Worm (Caenorhabditis elegans) whole organism, L3 larva: ENCODE measurements around the gene Y51B9A.6.

Experiments used
- ZK546.5 ChIP-seq: sonication (generic microtip); optimal IDR thresholded peaks from 2 replicates; lab custom pipeline; 2017; ENCODE audit warnings: missing biosample characterization, missing genetic modification characterization
- aly-2 ChIP-seq: fragments of 150-350 bp; optimal IDR thresholded peaks from 2 replicates; lab custom pipeline; 2014; ENCODE audit warnings: missing biosample characterization, missing genetic modification characterization
- ama-1 ChIP-seq: fragments of 150-350 bp; optimal IDR thresholded peaks from 2 replicates; lab custom pipeline; 2018
- ceh-28 ChIP-seq: fragments of 150-350 bp; optimal IDR thresholded peaks from 2 replicates; lab custom pipeline; 2014; ENCODE audit warnings: missing biosample characterization, missing genetic modification reagents, missing genetic modification characterization
- ceh-82 ChIP-seq: fragments of 150-350 bp; optimal IDR thresholded peaks from 2 replicates; lab custom pipeline; 2014; ENCODE audit warnings: missing biosample characterization, missing genetic modification characterization
- ceh-9 ChIP-seq: sonication (generic microtip); optimal IDR thresholded peaks from 2 replicates; lab custom pipeline; 2018; ENCODE audit warnings: missing biosample characterization, missing genetic modification characterization
- egl-27 ChIP-seq: sonication (generic microtip); optimal IDR thresholded peaks from 4 replicates; lab custom pipeline; 2017; ENCODE audit warnings: missing biosample characterization, missing genetic modification reagents, missing genetic modification characterization
- egl-5 ChIP-seq: fragments of 150-350 bp; optimal IDR thresholded peaks from 2 replicates; lab custom pipeline; 2017; ENCODE audit warnings: missing biosample characterization, missing genetic modification reagents, missing genetic modification characterization, inconsistent platforms
- elt-1 ChIP-seq: fragments of 150-350 bp; optimal IDR thresholded peaks from 2 replicates; lab custom pipeline; 2014; ENCODE audit warnings: missing biosample characterization, missing genetic modification characterization
- elt-2 ChIP-seq: sonication (generic microtip); optimal IDR thresholded peaks from 2 replicates; lab custom pipeline; 2016; ENCODE audit warnings: missing genetic modification reagents, mild to moderate bottlenecking, missing genetic modification characterization, missing compliant biosample characterization
- elt-3 ChIP-seq, 3 experiments: fragments of 150-350 bp in 1 of 3; sonication (generic microtip) in 2 of 3; optimal IDR thresholded peaks; 2 replicates in 2 of 3; 4 replicates in 1 of 3; lab custom pipeline; 2014 to 2017; ENCODE audit warnings: missing biosample characterization in 3 of 3, missing genetic modification characterization in 3 of 3
- fkh-10 ChIP-seq: sonication (generic microtip); optimal IDR thresholded peaks from 2 replicates; lab custom pipeline; 2017; ENCODE audit warnings: missing biosample characterization, missing genetic modification reagents, missing genetic modification characterization
- fkh-2 ChIP-seq: fragments of 150-350 bp; optimal IDR thresholded peaks from 2 replicates; lab custom pipeline; 2014; ENCODE audit warnings: missing biosample characterization, missing genetic modification reagents, missing genetic modification characterization
- fos-1 ChIP-seq: fragments of 150-350 bp; optimal IDR thresholded peaks from 2 replicates; lab custom pipeline; 2014; ENCODE audit warnings: missing biosample characterization, missing genetic modification characterization
- hmg-11 ChIP-seq: sonication (generic microtip); optimal IDR thresholded peaks from 2 replicates; lab custom pipeline; 2016; ENCODE audit warnings: missing genetic modification characterization, missing compliant biosample characterization
- lin-15B ChIP-seq: fragments of 150-350 bp; optimal IDR thresholded peaks from 2 replicates; lab custom pipeline; 2014; ENCODE audit warnings: missing biosample characterization, missing genetic modification characterization
- lin-39 ChIP-seq: fragments of 150-350 bp; optimal IDR thresholded peaks from 2 replicates; lab custom pipeline; 2018; ENCODE audit warnings: missing biosample characterization, missing genetic modification reagents, missing genetic modification characterization
- lsy-12 ChIP-seq: sonication (generic microtip); optimal IDR thresholded peaks from 2 replicates; lab custom pipeline; 2016; ENCODE audit warnings: mild to moderate bottlenecking, missing genetic modification characterization, missing compliant biosample characterization
- mdl-1 ChIP-seq: fragments of 150-350 bp; optimal IDR thresholded peaks from 2 replicates; lab custom pipeline; 2014; ENCODE audit warnings: missing biosample characterization, missing genetic modification characterization
- nfya-1 ChIP-seq: sonication (generic microtip); optimal IDR thresholded peaks from 2 replicates; lab custom pipeline; 2017; ENCODE audit warnings: missing genetic modification characterization, mild to moderate bottlenecking, missing compliant biosample characterization, antibody characterized with exemption, moderate library complexity; ENCODE audit not compliant: insufficient read depth
- nhr-11 ChIP-seq: fragments of 150-350 bp; optimal IDR thresholded peaks from 2 replicates; lab custom pipeline; 2014; ENCODE audit warnings: missing biosample characterization, missing genetic modification characterization
- nhr-23 ChIP-seq: fragments of 150-350 bp; optimal IDR thresholded peaks from 2 replicates; lab custom pipeline; 2014; ENCODE audit warnings: missing biosample characterization, missing genetic modification reagents, missing genetic modification characterization
- nhr-237 ChIP-seq: fragments of 150-350 bp; optimal IDR thresholded peaks from 2 replicates; lab custom pipeline; 2014; ENCODE audit warnings: missing biosample characterization, missing genetic modification characterization
- nhr-25 ChIP-seq: sonication (generic microtip); optimal IDR thresholded peaks from 2 replicates; lab custom pipeline; 2017; ENCODE audit warnings: missing biosample characterization, missing genetic modification characterization
- nhr-28 ChIP-seq: fragments of 150-350 bp; optimal IDR thresholded peaks from 2 replicates; lab custom pipeline; 2014; ENCODE audit warnings: missing biosample characterization, missing genetic modification characterization
- nhr-43 ChIP-seq: sonication (generic microtip); optimal IDR thresholded peaks from 2 replicates; lab custom pipeline; 2016; ENCODE audit warnings: mild to moderate bottlenecking, missing genetic modification characterization, missing compliant biosample characterization; ENCODE audit not compliant: poor library complexity, severe bottlenecking
- nhr-67 ChIP-seq: fragments of 150-350 bp; optimal IDR thresholded peaks from 2 replicates; lab custom pipeline; 2014; ENCODE audit warnings: missing biosample characterization, missing genetic modification characterization
- nhr-76 ChIP-seq: fragments of 150-350 bp; sonication (generic microtip); optimal IDR thresholded peaks from 5 replicates; lab custom pipeline; 2014; ENCODE audit warnings: missing biosample characterization, missing genetic modification characterization
- nhr-77 ChIP-seq: fragments of 150-350 bp; optimal IDR thresholded peaks from 2 replicates; lab custom pipeline; 2014; ENCODE audit warnings: missing biosample characterization, missing genetic modification characterization
- pha-4 ChIP-seq: fragments of 150-350 bp; optimal IDR thresholded peaks from 2 replicates; lab custom pipeline; 2014; ENCODE audit warnings: missing biosample characterization, missing genetic modification reagents, missing genetic modification characterization
- pqm-1 ChIP-seq: fragments of 150-350 bp; optimal IDR thresholded peaks from 2 replicates; lab custom pipeline; 2017; ENCODE audit warnings: missing biosample characterization, missing genetic modification characterization, inconsistent platforms
- sea-2 ChIP-seq: fragments of 150-350 bp; sonication (generic microtip); optimal IDR thresholded peaks from 4 replicates; lab custom pipeline; 2014; ENCODE audit warnings: missing biosample characterization, missing genetic modification reagents, missing genetic modification characterization
- skn-1 ChIP-seq: fragments of 150-350 bp; optimal IDR thresholded peaks from 2 replicates; lab custom pipeline; 2014; ENCODE audit warnings: missing biosample characterization, missing genetic modification characterization
- tbx-2 ChIP-seq: sonication (generic microtip); optimal IDR thresholded peaks from 2 replicates; lab custom pipeline; 2016; ENCODE audit warnings: mild to moderate bottlenecking, missing genetic modification characterization, missing compliant biosample characterization
- unc-39 ChIP-seq: sonication (generic microtip); optimal IDR thresholded peaks from 4 replicates; lab custom pipeline; 2017; ENCODE audit warnings: missing biosample characterization, missing genetic modification characterization
- unc-62 ChIP-seq: fragments of 150-350 bp; sonication (generic microtip); optimal IDR thresholded peaks from 4 replicates; lab custom pipeline; 2014; ENCODE audit warnings: missing biosample characterization, missing genetic modification reagents, missing genetic modification characterization
- zag-1 ChIP-seq: fragments of 150-350 bp; optimal IDR thresholded peaks from 2 replicates; lab custom pipeline; 2014; ENCODE audit warnings: missing biosample characterization, missing genetic modification characterization

The Y51B9A.6 gene

ce11 chrII:9407020-9407419 is 4.0 kb upstream of the Y51B9A.6 start, which contains the start of gene mpz-6:
mpz-6 (minus strand) TSS chrII:9407120.
- TF ChIP-seq nhr-11 (tag; lab: Kevin White, UChicago) (no peak), elt-3 (tag; optimal IDR thresholded peaks at IDR 0.05; lab: Kevin White, UChicago) (no peak), ama-1 (lab: Kevin White, UChicago) (no peak), pha-4 (tag; lab: Kevin White, UChicago) (no peak), ceh-82 (tag; lab: Kevin White, UChicago) (no peak)

- TF ChIP-seq nhr-77 (no peak), unc-62 (GFP tag; lab: Kevin White, UChicago) (no peak), nhr-76 (tag; lab: Kevin White, UChicago) (no peak), egl-5 (tag; lab: Kevin White, UChicago) (no peak), pqm-1 (tag; lab: Kevin White, UChicago) (no peak), skn-1 (tag; lab: Kevin White, UChicago) (no peak), sea-2 (GFP tag; lab: Kevin White, UChicago) (no peak), fkh-2 (no peak), ceh-82 (tag; lab: Kevin White, UChicago) (no peak), lsy-12 (tag; lab: Kevin White, UChicago) (no peak), hmg-11 (tag; lab: Kevin White, UChicago) (no peak), lin-15B (tag; lab: Kevin White, UChicago) (no peak), nhr-237 (tag; lab: Kevin White, UChicago) (no peak), lin-39 (tag; lab: Kevin White, UChicago) (no peak), ceh-9 (tag; lab: Kevin White, UChicago) (no peak)
These were observed 859 bp upstream of the Y51B9A.6 start, which contains the start of gene Y51B9A.5 for ce11 chrII:9403846-9404245. Y51B9A.5 (plus strand) TSS chrII:9404146.

- TF ChIP-seq ceh-82 (tag; lab: Kevin White, UChicago) = no peak
- TF ChIP-seq pha-4 (tag; lab: Kevin White, UChicago) = no peak
- no peak for TF ChIP-seq fkh-2
- TF ChIP-seq skn-1 (tag; lab: Kevin White, UChicago) = no peak
- no peak for TF ChIP-seq lsy-12 (tag; lab: Kevin White, UChicago)
- TF ChIP-seq pqm-1 (tag; lab: Kevin White, UChicago) = no peak
- no peak for TF ChIP-seq nhr-237 (tag; lab: Kevin White, UChicago)
- TF ChIP-seq fos-1 (tag; lab: Kevin White, UChicago) = no peak
- TF ChIP-seq tbx-2 (tag; lab: Kevin White, UChicago) = no peak
- no peak for TF ChIP-seq ceh-28
- TF ChIP-seq ama-1 (lab: Kevin White, UChicago) = no peak
- TF ChIP-seq elt-2 = no peak
These were observed 3.2 kb downstream of the Y51B9A.6 start, which contains the start of gene Y51B9A.7 for ce11 chrII:9399746-9400145. Y51B9A.7 (plus strand) TSS chrII:9400046.

- TF ChIP-seq fos-1 (tag; lab: Kevin White, UChicago) = no peak
- no peak for TF ChIP-seq ama-1 (lab: Kevin White, UChicago)
- TF ChIP-seq ceh-28 = no peak
- TF ChIP-seq unc-39 (tag; lab: Kevin White, UChicago) = no peak
- no peak for TF ChIP-seq egl-5 (tag; lab: Kevin White, UChicago)
- TF ChIP-seq fkh-10 (GFP tag; lab: Kevin White, UChicago) = no peak
- TF ChIP-seq, all 47 proteins: peak for 0
These were observed 4.6 kb downstream of the Y51B9A.6 start, which contains the start of the genes Y51B9A.14 and Y51B9A.8 for ce11 chrII:9398370-9398901. Y51B9A.14 (minus strand) TSS chrII:9398470. Y51B9A.8 (plus strand) TSS chrII:9398851.

- peak; percentile 22 for TF ChIP-seq elt-2
- TF ChIP-seq egl-27 = no peak
These were observed 5.5 kb downstream of the Y51B9A.6 start, which contains the start of gene Y51B9A.9 for ce11 chrII:9397496-9397895. Y51B9A.9 (minus strand) TSS chrII:9397596.

ce11 chrII:9392724-9393123 is 10.3 kb downstream of the Y51B9A.6 start, which contains the start of gene lido-17:
lido-17 (minus strand) TSS chrII:9392824.
- no peak for TF ChIP-seq mdl-1 (tag; lab: Kevin White, UChicago)
- no peak for TF ChIP-seq nhr-237 (tag; lab: Kevin White, UChicago)
- TF ChIP-seq unc-62 (GFP tag; lab: Kevin White, UChicago) = no peak
- no peak for TF ChIP-seq nhr-28
- no peak for TF ChIP-seq zag-1 (tag; lab: Kevin White, UChicago)
- no peak for TF ChIP-seq sea-2 (GFP tag; lab: Kevin White, UChicago)
- TF ChIP-seq fkh-2 = no peak
- TF ChIP-seq pqm-1 (tag; lab: Kevin White, UChicago) = no peak
- no peak for TF ChIP-seq fkh-10 (GFP tag; lab: Kevin White, UChicago)
- no peak for TF ChIP-seq nhr-43
- TF ChIP-seq egl-27 = no peak
- no peak for TF ChIP-seq nhr-23
- TF ChIP-seq nhr-25 (tag; lab: Kevin White, UChicago) = no peak
- no peak for TF ChIP-seq nhr-77
- TF ChIP-seq nhr-67 (tag; lab: Kevin White, UChicago) = no peak
- no peak for TF ChIP-seq aly-2 (tag; lab: Kevin White, UChicago)
- no peak for TF ChIP-seq nfya-1 (tag; lab: Kevin White, UChicago)
- no peak for TF ChIP-seq ceh-82 (tag; lab: Kevin White, UChicago)
- TF ChIP-seq ZK546.5 = no peak
- no peak for TF ChIP-seq elt-1 (tag; lab: Kevin White, UChicago)
